Fruit fly (Drosophila melanogaster) whole organism, prepupa: ENCODE results near the gene CG12522.
A peak's percentile ranks its signal among the peaks of the same experiment; 100 is the strongest.

Experiments
- CG10669 ChIP-seq: fragments of 200-800 bp; sonication (Bioruptor generic); optimal IDR thresholded peaks from 3 replicates; lab custom pipeline; 2018; ENCODE audit warnings: missing biosample characterization, mild to moderate bottlenecking, missing genetic modification characterization, moderate library complexity
- CG11294 ChIP-seq: fragments of 200-800 bp; sonication (Bioruptor generic); IDR thresholded peaks from 2 replicates; pipeline ENCODE4 v1.3.6; 2022; ENCODE audit warnings: missing biosample characterization, missing genetic modification characterization
- CG11902 ChIP-seq: fragments of 200-800 bp; sonication (Bioruptor generic); optimal IDR thresholded peaks from 3 replicates; lab custom pipeline; 2016; ENCODE audit warnings: missing biosample characterization, missing genetic modification characterization
- CG16779 ChIP-seq: fragments of 200-800 bp; sonication (Bioruptor generic); optimal IDR thresholded peaks from 3 replicates; lab custom pipeline; 2017; ENCODE audit warnings: missing biosample characterization, mild to moderate bottlenecking, missing genetic modification characterization
- CG3032 ChIP-seq: fragments of 200-800 bp; optimal IDR thresholded peaks from 2 replicates; lab custom pipeline; 2019; ENCODE audit warnings: missing biosample characterization, mild to moderate bottlenecking, missing genetic modification characterization, moderate library complexity
- CG31627 ChIP-seq: fragments of 200-800 bp; sonication (Bioruptor generic); optimal IDR thresholded peaks from 3 replicates; lab custom pipeline; 2016; ENCODE audit warnings: missing biosample characterization, missing genetic modification characterization
- CG32006 ChIP-seq: fragments of 200-800 bp; sonication (Bioruptor generic); optimal IDR thresholded peaks from 3 replicates; lab custom pipeline; 2017; ENCODE audit warnings: missing biosample characterization, mild to moderate bottlenecking, missing genetic modification characterization
- CG34406 ChIP-seq: fragments of 200-800 bp; sonication (Bioruptor generic); optimal IDR thresholded peaks from 3 replicates; lab custom pipeline; 2016; ENCODE audit warnings: missing biosample characterization, missing genetic modification characterization
- CG3919 ChIP-seq: fragments of 200-800 bp; sonication (Bioruptor generic); optimal IDR thresholded peaks from 3 replicates; lab custom pipeline; 2016; ENCODE audit warnings: missing biosample characterization, missing genetic modification characterization
- CG6163 ChIP-seq: fragments of 200-800 bp; sonication (Bioruptor generic); IDR thresholded peaks from 3 replicates; pipeline ENCODE4 v1.3.6; 2022; ENCODE audit warnings: missing biosample characterization, missing genetic modification characterization
- CG6792 ChIP-seq: fragments of 200-800 bp; sonication (Bioruptor generic); optimal IDR thresholded peaks from 3 replicates; lab custom pipeline; 2016; ENCODE audit warnings: missing biosample characterization, missing genetic modification characterization
- CG8119 ChIP-seq: fragments of 200-800 bp; sonication (Bioruptor generic); IDR thresholded peaks from 3 replicates; pipeline ENCODE4 v1.3.6; 2022; ENCODE audit warnings: missing biosample characterization, missing genetic modification characterization
- CG8632 ChIP-seq: fragments of 200-800 bp; sonication (Bioruptor generic); optimal IDR thresholded peaks from 3 replicates; lab custom pipeline; 2016; ENCODE audit warnings: missing biosample characterization, missing genetic modification characterization
- CG9139 ChIP-seq: fragments of 200-800 bp; sonication (Bioruptor generic); optimal IDR thresholded peaks from 3 replicates; lab custom pipeline; 2017; ENCODE audit warnings: missing biosample characterization, mild to moderate bottlenecking, missing genetic modification characterization
- Eip75B ChIP-seq: fragments of 200-800 bp; sonication (Bioruptor generic); optimal IDR thresholded peaks from 3 replicates; lab custom pipeline; 2016; ENCODE audit warnings: missing biosample characterization, missing genetic modification characterization
- Eip78C ChIP-seq: fragments of 200-800 bp; sonication (Bioruptor generic); peaks from one replicate; lab custom pipeline; 2016; ENCODE audit warnings: missing biosample characterization, missing genetic modification characterization
- Eip93F ChIP-seq: fragments of 200-800 bp; sonication (Bioruptor generic); optimal IDR thresholded peaks from 2 replicates; lab custom pipeline; 2016; ENCODE audit warnings: missing biosample characterization, mild to moderate bottlenecking, missing genetic modification characterization
- Ets21C ChIP-seq: fragments of 200-800 bp; sonication (Bioruptor generic); optimal IDR thresholded peaks from 3 replicates; lab custom pipeline; 2016; ENCODE audit warnings: missing biosample characterization, missing genetic modification characterization
- Gug ChIP-seq: fragments of 200-800 bp; sonication (Bioruptor generic); IDR thresholded peaks from 2 replicates; pipeline ENCODE4 v1.3.6; 2022; ENCODE audit warnings: missing biosample characterization, missing genetic modification characterization
- Hr38 ChIP-seq: sonication (Bioruptor generic); optimal IDR thresholded peaks from 2 replicates; lab custom pipeline; 2016; ENCODE audit warnings: missing biosample characterization, missing genetic modification characterization
- Hr39 ChIP-seq: fragments of 200-800 bp; sonication (Bioruptor generic); optimal IDR thresholded peaks from 2 replicates; lab custom pipeline; 2016; ENCODE audit warnings: missing biosample characterization, missing genetic modification characterization
- Hr4 ChIP-seq: fragments of 200-800 bp; sonication (Bioruptor generic); optimal IDR thresholded peaks from 3 replicates; lab custom pipeline; 2016; ENCODE audit warnings: missing biosample characterization, missing genetic modification characterization
- Lpt ChIP-seq: fragments of 200-800 bp; sonication (Bioruptor generic); optimal IDR thresholded peaks from 3 replicates; lab custom pipeline; 2016; ENCODE audit warnings: missing biosample characterization, missing genetic modification characterization
- Met ChIP-seq: fragments of 200-800 bp; sonication (Bioruptor generic); optimal IDR thresholded peaks from 3 replicates; lab custom pipeline; 2016; ENCODE audit warnings: missing biosample characterization, missing genetic modification characterization
- Sox102F ChIP-seq: fragments of 200-800 bp; sonication (Bioruptor generic); optimal IDR thresholded peaks from 2 replicates; lab custom pipeline; 2016; ENCODE audit warnings: missing biosample characterization, mild to moderate bottlenecking, missing genetic modification characterization
- Sox14 ChIP-seq: fragments of 200-800 bp; sonication (Bioruptor generic); optimal IDR thresholded peaks from 3 replicates; lab custom pipeline; 2016; ENCODE audit warnings: missing biosample characterization, missing genetic modification characterization
- acj6 ChIP-seq: fragments of 200-800 bp; sonication (Bioruptor generic); optimal IDR thresholded peaks from 3 replicates; lab custom pipeline; 2016; ENCODE audit warnings: missing biosample characterization, missing genetic modification characterization
- cyc ChIP-seq: fragments of 200-800 bp; sonication (Bioruptor generic); optimal IDR thresholded peaks from 3 replicates; lab custom pipeline; 2016; ENCODE audit warnings: missing biosample characterization, missing genetic modification characterization
- dac ChIP-seq: fragments of 200-800 bp; sonication (Bioruptor generic); optimal IDR thresholded peaks from 2 replicates; lab custom pipeline; 2017; ENCODE audit warnings: missing biosample characterization, mild to moderate bottlenecking, missing genetic modification characterization
- eg ChIP-seq: fragments of 200-800 bp; sonication (Bioruptor generic); IDR thresholded peaks from 3 replicates; pipeline ENCODE4 v1.3.6; 2022; ENCODE audit warnings: missing biosample characterization, missing genetic modification characterization
- esn ChIP-seq: fragments of 200-800 bp; sonication (Bioruptor generic); optimal IDR thresholded peaks from 2 replicates; lab custom pipeline; 2016; ENCODE audit warnings: missing biosample characterization, mild to moderate bottlenecking, missing genetic modification characterization, moderate library complexity
- fd59A ChIP-seq: fragments of 200-800 bp; sonication (Bioruptor generic); optimal IDR thresholded peaks from 2 replicates; lab custom pipeline; 2017; ENCODE audit warnings: missing biosample characterization, mild to moderate bottlenecking, missing genetic modification characterization, missing genetic modification reagents
- fd85E ChIP-seq: fragments of 200-800 bp; sonication (Bioruptor generic); optimal IDR thresholded peaks from 3 replicates; lab custom pipeline; 2016; ENCODE audit warnings: missing biosample characterization, missing genetic modification characterization
- fkh ChIP-seq: fragments of 200-800 bp; sonication (Bioruptor generic); optimal IDR thresholded peaks from 3 replicates; lab custom pipeline; 2017; ENCODE audit warnings: missing biosample characterization, mild to moderate bottlenecking, missing genetic modification characterization, moderate library complexity
- lz ChIP-seq: fragments of 200-800 bp; sonication (Bioruptor generic); optimal IDR thresholded peaks from 3 replicates; lab custom pipeline; 2016; ENCODE audit warnings: missing biosample characterization, missing genetic modification characterization
- pdm3 ChIP-seq: fragments of 200-800 bp; sonication (Bioruptor generic); optimal IDR thresholded peaks from 3 replicates; lab custom pipeline; 2016; ENCODE audit warnings: missing biosample characterization, missing genetic modification characterization
- salr ChIP-seq, 2 experiments: fragments of 200-800 bp; sonication (Bioruptor generic); optimal IDR thresholded peaks; 3 replicates each; lab custom pipeline; 2016 to 2018; ENCODE audit warnings: missing biosample characterization in 2 of 2, missing genetic modification characterization in 2 of 2, mild to moderate bottlenecking in 1 of 2
- spab ChIP-seq: fragments of 200-800 bp; sonication (Bioruptor generic); optimal IDR thresholded peaks from 2 replicates; lab custom pipeline; 2017; ENCODE audit warnings: missing biosample characterization, mild to moderate bottlenecking, missing genetic modification characterization, missing genetic modification reagents
- ss ChIP-seq, 2 experiments: fragments of 200-800 bp; sonication (Bioruptor generic); optimal IDR thresholded peaks; 2 replicates in 1 of 2; 3 replicates in 1 of 2; lab custom pipeline; 2017 to 2018; ENCODE audit warnings: mild to moderate bottlenecking in 2 of 2, missing biosample characterization in 2 of 2, missing genetic modification characterization in 2 of 2, moderate library complexity in 1 of 2
- svp ChIP-seq: fragments of 200-800 bp; sonication (Bioruptor generic); peaks from one replicate; lab custom pipeline; 2016; ENCODE audit warnings: missing biosample characterization, missing genetic modification characterization
- vri ChIP-seq: fragments of 200-800 bp; sonication (Bioruptor generic); optimal IDR thresholded peaks from 3 replicates; lab custom pipeline; 2016; ENCODE audit warnings: missing biosample characterization, mild to moderate bottlenecking, missing genetic modification characterization

Gene CG12522

DNA sequence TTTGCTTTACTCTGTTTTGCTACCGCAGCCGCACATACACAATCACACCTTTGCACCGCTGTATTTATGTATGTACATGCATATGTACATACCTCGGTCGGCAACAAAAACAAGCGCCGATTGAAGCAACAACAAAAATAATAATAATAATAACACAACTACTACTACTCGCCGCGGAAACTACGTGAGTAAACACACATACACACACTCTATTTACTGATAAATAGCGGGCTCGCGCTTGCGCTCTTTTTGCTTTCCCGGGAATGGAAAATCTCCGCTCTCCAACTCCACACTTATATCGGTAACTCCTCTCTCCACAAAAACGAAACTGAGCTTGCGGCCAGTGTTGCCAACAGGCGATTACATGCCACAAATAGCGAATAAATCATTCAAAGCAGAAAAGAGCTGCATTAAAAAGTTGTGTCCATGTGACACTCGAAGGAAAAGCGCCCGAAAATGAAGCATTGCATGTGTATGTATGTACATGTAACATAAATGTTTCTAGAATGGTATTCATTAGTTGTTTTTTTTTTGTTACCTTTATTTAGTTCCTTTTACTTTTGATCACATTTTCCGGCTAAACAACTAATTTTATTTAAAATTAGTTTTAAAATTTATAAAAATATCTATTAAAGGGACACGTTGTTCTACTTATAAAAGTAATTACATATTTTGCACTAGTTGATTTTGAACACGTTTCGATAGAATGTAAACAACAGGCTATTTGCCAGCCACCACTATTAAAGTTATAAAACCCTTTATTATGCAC, 10.8 kb downstream of the CG12522 start (continued):
- TF ChIP-seq fkh (GFP tag; lab: Kevin White, UChicago), result peak; percentile 100
- TF ChIP-seq salr (GFP tag; optimal IDR thresholded peaks at IDR 0.05; lab: Kevin White, UChicago), result peak in 1 of 2 experiments; percentile 23
- no peak for TF ChIP-seq CG11294
- TF ChIP-seq Hr38 (GFP tag; lab: Kevin White, UChicago), result peak; percentile 26
- TF ChIP-seq ss (GFP tag; optimal IDR thresholded peaks at IDR 0.05; lab: Kevin White, UChicago), result peak; percentile 61 to 70
- TF ChIP-seq fd85E, result no peak
- peak; percentile 83 for TF ChIP-seq svp (GFP tag; lab: Kevin White, UChicago)
- peak; percentile 53; the same call in 2 of the 3 replicates for TF ChIP-seq eg (GFP tag; lab: Robert Waterston, UW)
- peak; percentile 12 for TF ChIP-seq Sox14 (GFP tag; lab: Kevin White, UChicago)
- TF ChIP-seq CG8119, result peak; percentile 72
- TF ChIP-seq Hr4 (GFP tag; lab: Kevin White, UChicago), result peak; percentile 8
- peak; percentile 4 for TF ChIP-seq CG8632 (GFP tag; lab: Kevin White, UChicago)
- TF ChIP-seq, all 60 proteins: peak for 26

DNA sequence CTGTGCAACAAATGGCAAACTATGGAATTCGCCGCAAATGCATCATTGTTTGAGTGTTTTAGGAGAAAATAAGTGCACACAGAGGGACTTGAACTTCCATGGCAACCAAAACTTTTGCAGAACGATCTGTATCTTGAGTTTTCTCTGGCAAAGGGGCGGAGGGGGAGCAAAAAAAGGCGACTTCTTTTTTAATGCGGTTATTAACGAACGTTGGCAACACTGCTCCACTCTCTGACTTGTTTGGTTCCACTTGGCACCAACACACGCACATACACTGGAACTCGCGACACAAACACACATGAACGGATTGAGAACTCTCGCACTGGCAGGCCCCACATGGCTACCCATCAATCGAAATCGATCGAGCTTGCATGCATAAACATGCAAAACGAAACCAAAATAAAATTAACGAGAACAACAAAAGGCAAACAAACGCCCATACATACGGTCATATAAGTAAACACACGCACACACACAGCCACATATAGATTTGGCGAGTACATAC, 11.4 kb downstream of the CG12522 start:
- TF ChIP-seq dac (GFP tag; lab: Kevin White, UChicago), result no peak
- peak; percentile 4 for TF ChIP-seq CG3032 (tag; lab: Kevin White, UChicago)
- TF ChIP-seq Eip75B (GFP tag; lab: Kevin White, UChicago), result no peak
- 0 out of 2 replicates have a peak, but pooled peaks have one; percentile 9 for TF ChIP-seq Gug (GFP tag; lab: Robert Waterston, UW)
- peak; percentile 18 for TF ChIP-seq Sox14 (GFP tag; lab: Kevin White, UChicago)
- TF ChIP-seq CG8119, result no peak; the same call in 2 of the 3 replicates
- peak; percentile 7 for TF ChIP-seq Hr39
- TF ChIP-seq fd59A, result no peak
- peak; percentile 60; the same call in 2 of the 3 replicates for TF ChIP-seq CG6163 (GFP tag; lab: Robert Waterston, UW)
- TF ChIP-seq salr (GFP tag; optimal IDR thresholded peaks at IDR 0.05; lab: Kevin White, UChicago), result peak in 1 of 2 experiments; percentile 19
- TF ChIP-seq Met (GFP tag; lab: Kevin White, UChicago), result peak; percentile 5
- peak; percentile 19 for TF ChIP-seq CG31627
- TF ChIP-seq esn (GFP tag; lab: Kevin White, UChicago), result peak; percentile 1
- peak; percentile 13 for TF ChIP-seq CG9139 (GFP tag; lab: Kevin White, UChicago)
- no peak for TF ChIP-seq Lpt (GFP tag; lab: Kevin White, UChicago)
- no peak for TF ChIP-seq pdm3
- peak; percentile 60 for TF ChIP-seq svp (GFP tag; lab: Kevin White, UChicago)
- peak; percentile 60; the same call in 2 of the 3 replicates for TF ChIP-seq eg (GFP tag; lab: Robert Waterston, UW)
- TF ChIP-seq Eip78C, result no peak

DNA sequence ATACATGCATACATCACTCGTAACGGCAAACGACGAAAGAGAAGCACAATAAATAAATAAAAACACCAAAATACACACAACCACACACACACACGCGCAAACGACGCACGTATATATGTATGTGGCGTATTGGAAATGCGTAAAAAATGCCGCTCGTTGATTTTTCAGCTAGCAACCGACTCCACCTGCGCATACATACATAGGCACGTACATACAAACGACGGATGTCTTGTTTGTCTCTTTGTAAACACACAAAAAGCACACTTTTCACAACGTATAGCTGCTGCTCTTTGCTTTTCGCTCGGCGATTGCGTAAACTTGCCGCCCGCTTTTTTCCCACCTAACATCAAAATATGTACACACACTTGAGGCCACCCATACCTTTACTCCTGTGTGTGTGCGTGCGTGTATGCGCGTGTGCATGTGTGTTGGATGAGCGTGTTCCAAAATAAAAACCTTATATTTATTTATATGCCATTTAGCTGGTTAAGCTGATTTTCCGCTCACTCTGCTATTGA, 11.9 kb downstream of the CG12522 start:
- TF ChIP-seq cyc (GFP tag; lab: Kevin White, UChicago) (no peak), CG3919 (no peak), vri (GFP tag; lab: Kevin White, UChicago) (peak; percentile 78), fkh (GFP tag; lab: Kevin White, UChicago) (peak; percentile 98)
- TF ChIP-seq, all 60 proteins: peak for 2

DNA sequence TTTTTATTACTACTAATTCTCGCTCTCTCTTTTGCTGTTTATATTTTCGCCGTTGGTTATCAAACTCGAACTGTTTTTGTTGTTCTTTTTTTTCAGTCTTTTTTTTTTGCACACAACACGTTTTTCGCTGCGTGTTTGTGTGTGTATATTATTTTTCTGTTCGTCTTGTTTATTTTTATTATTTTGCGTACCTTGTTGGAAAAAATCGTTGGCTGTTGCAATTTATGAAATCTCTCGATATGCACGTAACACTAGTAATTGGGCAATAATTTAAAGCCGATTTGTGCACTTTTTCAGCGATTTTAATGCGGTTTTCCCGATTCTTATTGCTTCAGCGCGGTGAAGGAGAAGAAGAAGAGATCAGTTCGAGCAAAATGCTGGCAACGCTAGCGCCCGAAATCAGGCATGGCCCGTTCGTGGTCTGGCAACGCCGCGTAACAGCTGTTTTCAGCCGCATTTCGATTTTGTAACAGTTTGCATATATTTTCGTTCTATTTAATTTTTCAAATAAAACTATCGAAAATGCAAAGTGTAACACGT, 12.5 kb downstream of the CG12522 start, which contains the start of the genes FoxK and mRpL2:
TSS of gene FoxK (minus strand) at position 365 of the 540 bp plus-strand sequence.
TSS of gene mRpL2 (plus strand) at position 429 of the 540 bp plus-strand sequence.
- peak; percentile 74 for TF ChIP-seq svp (GFP tag; lab: Kevin White, UChicago)
- TF ChIP-seq pdm3, result peak; percentile 71
- TF ChIP-seq Ets21C (GFP tag; lab: Kevin White, UChicago), result peak; percentile 22
- peak; percentile 37 for TF ChIP-seq CG6792 (GFP tag; lab: Kevin White, UChicago)
- TF ChIP-seq acj6 (GFP tag; lab: Kevin White, UChicago), result no peak
- TF ChIP-seq Hr4 (GFP tag; lab: Kevin White, UChicago), result peak; percentile 61
- no peak for TF ChIP-seq lz (GFP tag; lab: Kevin White, UChicago)
- TF ChIP-seq CG8119, result peak; percentile 92
- TF ChIP-seq CG10669 (GFP tag; lab: Kevin White, UChicago), result peak; percentile 84
- TF ChIP-seq fd85E, result peak; percentile 42
- TF ChIP-seq CG11902 (GFP tag; lab: Kevin White, UChicago), result no peak
- peak; percentile 77 for TF ChIP-seq CG32006 (GFP tag; lab: Kevin White, UChicago)
- TF ChIP-seq ss (GFP tag; optimal IDR thresholded peaks at IDR 0.05; lab: Kevin White, UChicago), result peak; percentile 96 to 97
- peak; percentile 51 for TF ChIP-seq CG34406 (GFP tag; lab: Kevin White, UChicago)
- peak; percentile 66 for TF ChIP-seq Sox102F (GFP tag; lab: Kevin White, UChicago)
- TF ChIP-seq Eip93F (GFP tag; lab: Kevin White, UChicago), result no peak
- peak; percentile 63 for TF ChIP-seq CG8632 (GFP tag; lab: Kevin White, UChicago)
- TF ChIP-seq CG16779, result peak; percentile 90
- TF ChIP-seq Met (GFP tag; lab: Kevin White, UChicago), result peak; percentile 62
- TF ChIP-seq CG11294, result no peak
- peak; percentile 86 for TF ChIP-seq spab (GFP tag; lab: Kevin White, UChicago)
